Fruit fly (Drosophila melanogaster) whole organism, larva: ENCODE measurements around the gene CG43203.

ENCODE experiments used
- noc ChIP-seq: fragments of 200-800 bp; sonication (Bioruptor generic); optimal IDR thresholded peaks from 3 replicates; lab custom pipeline; 2019; ENCODE audit warnings: missing biosample characterization, mild to moderate bottlenecking, missing genetic modification characterization, moderate library complexity

CG43203 gene

dm6 chr3R:19375923-19376322 lies 22.1 kb downstream of the CG43203 start, which contains the start of gene CG31404:
CG31404 (minus strand) TSS chr3R:19376023.
- no peak for TF ChIP-seq noc (tag; lab: Kevin White, UChicago)

- no peak for TF ChIP-seq noc (tag; lab: Kevin White, UChicago)
Measured at dm6 chr3R:19377125-19377524, 23.3 kb downstream of the CG43203 start, which contains the start of gene CG31245. CG31245 (minus strand) TSS chr3R:19377225.

dm6 chr3R:19383298-19383697 lies 29.4 kb downstream of the CG43203 start:
- no peak for TF ChIP-seq noc (tag; lab: Kevin White, UChicago)

- peak; percentile 59 for TF ChIP-seq noc (tag; lab: Kevin White, UChicago)
Measured at dm6 chr3R:19387608-19388007, 33.8 kb downstream of the CG43203 start, which contains the start of gene CG3734. CG3734 (plus strand) TSS chr3R:19387861.

- peak; percentile 78 for TF ChIP-seq noc (tag; lab: Kevin White, UChicago)
Measured at dm6 chr3R:19389919-19390318, 36.1 kb downstream of the CG43203 start, which contains the start of gene CG18493. CG18493 (plus strand) TSS chr3R:19390270.

- no peak for TF ChIP-seq noc (tag; lab: Kevin White, UChicago)
Measured at dm6 chr3R:19393060-19393459, 39.2 kb downstream of the CG43203 start, which contains the start of gene CG3739. CG3739 (plus strand) TSS chr3R:19393360.

- TF ChIP-seq noc (tag; lab: Kevin White, UChicago), result no peak
Measured at dm6 chr3R:19398467-19398866, 44.6 kb downstream of the CG43203 start, which contains the start of gene CG31244. CG31244 (minus strand) TSS chr3R:19398567.

- peak; percentile 91 for TF ChIP-seq noc (tag; lab: Kevin White, UChicago)
Measured at dm6 chr3R:19403096-19403515, 49.3 kb downstream of the CG43203 start, which contains the start of the genes Ino80 and Aptx. Ino80 (minus strand) TSS chr3R:19403153. Aptx (plus strand) TSS chr3R:19403455.

dm6 chr3R:19404296-19404695 lies 50.4 kb downstream of the CG43203 start:
- no peak for TF ChIP-seq noc (tag; lab: Kevin White, UChicago)
